Worm (Caenorhabditis elegans) whole organism, late embryonic: ENCODE data around the gene attf-5.

Source experiments
- C38D4.7 ChIP-seq: fragments of 200-800 bp; sonication (Bioruptor generic); optimal IDR thresholded peaks from 2 replicates; lab custom pipeline; 2018; ENCODE audit warnings: mild to moderate bottlenecking, missing genetic modification characterization, moderate library complexity, missing compliant biosample characterization
- K09A11.1 ChIP-seq: sonication (generic microtip); optimal IDR thresholded peaks from 2 replicates; lab custom pipeline; 2017; ENCODE audit warnings: antibody characterized with exemption, mild to moderate bottlenecking, missing genetic modification characterization, missing compliant biosample characterization; ENCODE audit not compliant: insufficient read depth
- ahr-1 ChIP-seq: sonication (generic microtip); optimal IDR thresholded peaks from 2 replicates; lab custom pipeline; 2016; ENCODE audit warnings: missing genetic modification characterization, missing compliant biosample characterization
- ceh-22 ChIP-seq: sonication (generic microtip); optimal IDR thresholded peaks from 2 replicates; lab custom pipeline; 2017; ENCODE audit warnings: missing biosample characterization, missing genetic modification characterization
- elt-2 ChIP-seq: sonication (generic microtip); optimal IDR thresholded peaks from 2 replicates; lab custom pipeline; 2016; ENCODE audit warnings: missing genetic modification reagents, missing genetic modification characterization, missing compliant biosample characterization
- hlh-15 ChIP-seq: sonication (generic microtip); optimal IDR thresholded peaks from 2 replicates; lab custom pipeline; 2016; ENCODE audit warnings: missing genetic modification characterization, missing compliant biosample characterization
- hlh-30 ChIP-seq: sonication (generic microtip); optimal IDR thresholded peaks from 2 replicates; lab custom pipeline; 2017; ENCODE audit warnings: antibody characterized with exemption, missing genetic modification characterization, missing compliant biosample characterization; ENCODE audit not compliant: insufficient read depth
- pag-3 ChIP-seq: sonication (generic microtip); optimal IDR thresholded peaks from 2 replicates; lab custom pipeline; 2016; ENCODE audit warnings: missing compliant biosample characterization, missing genetic modification characterization, borderline replicate concordance
- ttx-3 ChIP-seq: sonication (generic microtip); optimal IDR thresholded peaks from 2 replicates; lab custom pipeline; 2016; ENCODE audit warnings: missing genetic modification reagents, missing genetic modification characterization, missing compliant biosample characterization
- unc-42 ChIP-seq: sonication (generic microtip); optimal IDR thresholded peaks from 2 replicates; lab custom pipeline; 2016; ENCODE audit warnings: missing genotype, missing genetic modification characterization, missing compliant biosample characterization
- ztf-16 ChIP-seq: sonication (generic microtip); optimal IDR thresholded peaks from 2 replicates; lab custom pipeline; 2017; ENCODE audit warnings: missing genetic modification characterization, missing compliant biosample characterization

ce11 chrX:768061-768646 lies 20.0 kb upstream of the attf-5 start, which contains the start of the genes trap-2 and ile-2:
- TF ChIP-seq ttx-3 (tag; lab: Kevin White, UChicago), result peak; percentile 7
- peak; percentile 76 for TF ChIP-seq hlh-30 (tag; lab: Kevin White, UChicago)
- no peak for TF ChIP-seq pag-3 (tag; lab: Kevin White, UChicago)
- TF ChIP-seq unc-42 (tag; lab: Kevin White, UChicago), result peak; percentile 62
- TF ChIP-seq K09A11.1 (tag; lab: Kevin White, UChicago), result no peak
- TF ChIP-seq ztf-16, result peak; percentile 36
- TF ChIP-seq ceh-22 (tag; lab: Kevin White, UChicago), result peak; percentile 25
- TF ChIP-seq C38D4.7 (GFP tag; lab: Kevin White, UChicago), result no peak
- TF ChIP-seq ahr-1 (tag; lab: Kevin White, UChicago), result no peak
- TF ChIP-seq elt-2 (tag; lab: Kevin White, UChicago), result peak; percentile 48
- TF ChIP-seq hlh-15, result peak; percentile 19
